Worm (Caenorhabditis elegans): ENCODE results near the gene srb-18.

The srb-18 gene

DNA sequence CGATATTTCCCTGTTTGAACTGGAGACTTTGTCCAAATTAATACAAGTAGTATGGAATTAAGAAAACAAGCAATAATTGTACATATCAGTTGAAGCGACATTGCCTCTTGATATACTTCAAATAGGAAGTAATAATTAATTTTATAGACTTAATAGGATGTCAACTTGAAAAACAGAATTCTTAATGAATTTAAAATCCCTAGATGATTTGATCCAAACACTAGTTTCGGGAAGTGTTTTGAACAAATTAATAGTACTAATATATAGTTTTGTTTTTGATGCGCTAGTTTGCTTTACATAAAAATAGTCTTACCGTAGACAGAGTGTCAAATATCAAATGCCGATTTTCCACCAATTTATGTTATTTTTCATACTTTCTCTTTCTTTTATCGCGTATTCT lies 36.6 kb upstream of the srb-18 start, which contains the start of gene str-190:
str-190 (minus strand) TSS at position 101 of the 400 bp plus-strand sequence.
- TF ChIP-seq Y55F3AM.14 (GFP tag; optimal IDR thresholded peaks at IDR 0.05): no peak
- TF ChIP-seq ceh-82 (tag; optimal IDR thresholded peaks at IDR 0.05): no peak
- TF ChIP-seq nhr-11 (tag; optimal IDR thresholded peaks at IDR 0.05): no peak
- TF ChIP-seq fos-1 (tag; optimal IDR thresholded peaks at IDR 0.05): no peak
- no peak for TF ChIP-seq nhr-77 (tag; optimal IDR thresholded peaks at IDR 0.05)
- TF ChIP-seq crh-2 (tag; optimal IDR thresholded peaks at IDR 0.05): no peak
- TF ChIP-seq sem-4 (tag; optimal IDR thresholded peaks at IDR 0.05): no peak
- no peak for TF ChIP-seq ZK546.5 (tag; optimal IDR thresholded peaks at IDR 0.05)
- no peak for TF ChIP-seq egl-27 (tag; optimal IDR thresholded peaks at IDR 0.05)
- no peak for TF ChIP-seq aly-2 (tag; optimal IDR thresholded peaks at IDR 0.05)
- TF ChIP-seq unc-39 (tag; optimal IDR thresholded peaks at IDR 0.05): no peak
- no peak for TF ChIP-seq R02D3.7 (tag; optimal IDR thresholded peaks at IDR 0.05)
- TF ChIP-seq ztf-4 (tag; optimal IDR thresholded peaks at IDR 0.05): no peak
- no peak for TF ChIP-seq nhr-10 (tag; optimal IDR thresholded peaks at IDR 0.05)
- TF ChIP-seq nhr-6 (tag; optimal IDR thresholded peaks at IDR 0.05): no peak
- TF ChIP-seq lin-11 (tag; optimal IDR thresholded peaks at IDR 0.05): no peak
- TF ChIP-seq nhr-12 (tag; optimal IDR thresholded peaks at IDR 0.05): no peak
- TF ChIP-seq zag-1 (tag; optimal IDR thresholded peaks at IDR 0.05): no peak
- no peak for TF ChIP-seq ztf-1 (GFP tag; conservative IDR thresholded peaks at IDR 0.05)

DNA sequence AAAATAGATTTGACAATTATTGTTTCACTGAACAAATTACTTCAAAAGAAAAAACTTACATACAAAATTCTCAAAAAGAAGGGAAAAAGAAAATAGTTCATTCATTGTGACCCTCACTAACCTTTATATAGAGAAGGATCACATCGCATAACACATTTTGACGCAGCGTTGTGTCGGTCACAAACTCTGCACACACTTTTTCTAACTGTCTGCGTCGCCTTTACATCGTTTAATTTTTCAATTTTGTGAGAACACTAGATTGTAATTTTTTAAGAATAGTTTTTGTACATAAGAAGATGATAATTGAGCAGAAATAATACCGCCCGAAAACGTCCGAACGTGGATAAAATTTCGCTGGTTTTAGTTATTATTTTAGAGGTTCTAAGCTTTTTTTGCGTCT lies 34.1 kb upstream of the srb-18 start, which contains the start of gene C18B10.6:
C18B10.6 (minus strand) TSS at position 101 of the 400 bp plus-strand sequence.
- TF ChIP-seq peb-1 (tag; optimal IDR thresholded peaks at IDR 0.05): no peak
- TF ChIP-seq nhr-237 (tag; optimal IDR thresholded peaks at IDR 0.05): no peak
- no peak for TF ChIP-seq nhr-10 (tag; optimal IDR thresholded peaks at IDR 0.05)
- no peak for TF ChIP-seq gmeb-1 (tag; optimal IDR thresholded peaks at IDR 0.05)
- no peak for TF ChIP-seq ceh-82 (tag; optimal IDR thresholded peaks at IDR 0.05)
- TF ChIP-seq nhr-6 (tag; optimal IDR thresholded peaks at IDR 0.05): no peak
- TF ChIP-seq sma-9 (GFP tag; optimal IDR thresholded peaks at IDR 0.05): no peak
- TF ChIP-seq sma-9 (tag; optimal IDR thresholded peaks at IDR 0.05): no peak

- TF ChIP-seq nhr-11 (tag; optimal IDR thresholded peaks at IDR 0.05) (no peak), lin-13 (GFP tag; optimal IDR thresholded peaks at IDR 0.05) (no peak), alr-1 (tag; optimal IDR thresholded peaks at IDR 0.05) (no peak), ztf-11 (tag; optimal IDR thresholded peaks at IDR 0.05) (no peak), Y55F3AM.14 (GFP tag; optimal IDR thresholded peaks at IDR 0.05) (no peak), elt-3 (tag; optimal IDR thresholded peaks at IDR 0.05) (no peak), ZK546.5 (tag; optimal IDR thresholded peaks at IDR 0.05) (no peak), nhr-25 (tag; optimal IDR thresholded peaks at IDR 0.05) (no peak), unc-55 (GFP tag; optimal IDR thresholded peaks at IDR 0.05) (no peak), dmd-4 (tag; optimal IDR thresholded peaks at IDR 0.05) (no peak), egl-27 (tag; optimal IDR thresholded peaks at IDR 0.05) (no peak), lin-39 (tag; optimal IDR thresholded peaks at IDR 0.05) (no peak), nhr-10 (tag; optimal IDR thresholded peaks at IDR 0.05) (no peak), ztf-4 (tag; optimal IDR thresholded peaks at IDR 0.05) (no peak), ceh-16 (tag; optimal IDR thresholded peaks at IDR 0.05) (no peak), ztf-1 (GFP tag; conservative IDR thresholded peaks at IDR 0.05) (no peak), lsy-2 (tag; optimal IDR thresholded peaks at IDR 0.05) (no peak), zag-1 (tag; optimal IDR thresholded peaks at IDR 0.05) (no peak), lin-11 (tag; optimal IDR thresholded peaks at IDR 0.05) (no peak), nhr-129 (tag; optimal IDR thresholded peaks at IDR 0.05) (no peak)
Observed at ce11 chrV:7485000-7485399, 30.0 kb upstream of the srb-18 start, which contains the start of gene srbc-8. srbc-8 (minus strand) TSS chrV:7485100.

- TF ChIP-seq nhr-10 (tag; optimal IDR thresholded peaks at IDR 0.05) (no peak), alr-1 (tag; optimal IDR thresholded peaks at IDR 0.05) (no peak), ztf-1 (GFP tag; conservative IDR thresholded peaks at IDR 0.05) (no peak), gmeb-1 (tag; optimal IDR thresholded peaks at IDR 0.05) (no peak), R02D3.7 (tag; optimal IDR thresholded peaks at IDR 0.05) (no peak), dmd-4 (tag; optimal IDR thresholded peaks at IDR 0.05) (no peak), unc-39 (tag; optimal IDR thresholded peaks at IDR 0.05) (no peak), unc-55 (GFP tag; optimal IDR thresholded peaks at IDR 0.05) (no peak), nhr-23 (tag; optimal IDR thresholded peaks at IDR 0.05) (no peak), C34F6.9 (tag; optimal IDR thresholded peaks at IDR 0.05) (no peak), Y55F3AM.14 (GFP tag; optimal IDR thresholded peaks at IDR 0.05) (no peak), unc-62 (GFP tag; optimal IDR thresholded peaks at IDR 0.05) (no peak), lin-13 (GFP tag; optimal IDR thresholded peaks at IDR 0.05) (no peak), F13H6.1 (tag; optimal IDR thresholded peaks at IDR 0.05) (no peak), egl-27 (tag; optimal IDR thresholded peaks at IDR 0.05) (no peak), ZK546.5 (tag; optimal IDR thresholded peaks at IDR 0.05) (no peak), zag-1 (tag; optimal IDR thresholded peaks at IDR 0.05) (no peak), lin-39 (tag; optimal IDR thresholded peaks at IDR 0.05) (no peak), mdl-1 (tag; optimal IDR thresholded peaks at IDR 0.05) (no peak)
Observed at ce11 chrV:7487518-7487917, 27.5 kb upstream of the srb-18 start, which contains the start of gene srbc-7. srbc-7 (minus strand) TSS chrV:7487618.

Data from whole organism, L2 larva.